Fruit fly (Drosophila melanogaster): ENCODE results near the gene ND-B14.5B.

Gene ND-B14.5B

DNA sequence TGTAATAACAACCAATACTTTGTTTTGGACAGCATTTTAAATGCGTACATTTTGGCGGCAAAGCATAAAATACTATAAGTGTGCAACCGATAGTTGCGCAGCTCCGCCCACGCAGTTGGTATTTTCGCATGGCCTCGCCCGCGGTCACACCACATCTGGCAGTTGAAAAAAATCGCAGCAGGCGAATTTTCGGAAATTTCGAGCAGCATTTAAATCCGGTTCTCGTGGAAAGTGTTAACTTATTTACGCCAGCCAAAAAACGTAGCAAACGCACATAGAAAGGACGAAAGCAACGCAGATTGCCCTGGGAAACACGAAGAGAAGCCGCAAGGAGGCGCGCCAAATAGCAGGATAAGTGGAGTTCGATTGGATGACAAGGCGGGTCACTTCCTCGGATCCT lies 17.8 kb upstream of the ND-B14.5B start, which contains the start of gene Hydr2 (continued):
- TF ChIP-seq MESR4 (GFP tag; optimal IDR thresholded peaks at IDR 0.05) (peak; percentile 70), nom (GFP tag; optimal IDR thresholded peaks at IDR 0.05) (peak; percentile 25), Jarid2 (GFP tag; optimal IDR thresholded peaks at IDR 0.05) (peak; percentile 72), Med (GFP tag) (peak; percentile 11)

dm6 chr2L:3159144-3160000 lies 13.7 kb upstream of the ND-B14.5B start, which contains the start of the genes Mad and gkt:
Gene Mad (minus strand): TSS chr2L:3159643.
Gene gkt (plus strand): TSS chr2L:3159950.
- TF ChIP-seq CG10321 (GFP tag; IDR thresholded peaks at IDR 0.05) (no peak), CG14860 (GFP tag; IDR thresholded peaks at IDR 0.05; ENCODE audit: partially characterized antibody) (0 out of 3 replicates have a peak, but pooled peaks have one; percentile 15), CG9797 (GFP tag; optimal IDR thresholded peaks at IDR 0.05) (peak; percentile 39), cg (GFP tag; optimal IDR thresholded peaks at IDR 0.05) (peak; percentile 95), CG3995 (GFP tag; optimal IDR thresholded peaks at IDR 0.05) (peak; percentile 64), Scr (GFP tag; IDR thresholded peaks at IDR 0.05; ENCODE audit: partially characterized antibody) (peak; percentile 67), CG4617 (GFP tag; optimal IDR thresholded peaks at IDR 0.05; ENCODE audit: borderline replicate concordance) (peak; percentile 36), CG30020 (tag; optimal IDR thresholded peaks at IDR 0.05) (peak; percentile 20), CG33213 (GFP tag; optimal IDR thresholded peaks at IDR 0.05) (no peak), inv (GFP tag; IDR thresholded peaks at IDR 0.05; ENCODE audit: partially characterized antibody) (peak; percentile 52), CG17328 (GFP tag; IDR thresholded peaks at IDR 0.05) (no peak), Dp (GFP tag; optimal IDR thresholded peaks at IDR 0.05) (peak; percentile 37), unc-4 (GFP tag; IDR thresholded peaks at IDR 0.05; ENCODE audit: partially characterized antibody) (peak; percentile 51), gem (tag; optimal IDR thresholded peaks at IDR 0.05) (peak; percentile 4), nom (GFP tag; optimal IDR thresholded peaks at IDR 0.05) (peak; percentile 60), pzg (GFP tag; optimal IDR thresholded peaks at IDR 0.05) (peak; percentile 37), CG16813 (GFP tag; IDR thresholded peaks at IDR 0.05; ENCODE audit: partially characterized antibody) (peak; percentile 65), CG34422 (GFP tag; IDR thresholded peaks at IDR 0.05) (0 out of 3 replicates have a peak, but pooled peaks have one; percentile 8), CG13296 (GFP tag; optimal IDR thresholded peaks at IDR 0.05) (no peak), Dref (GFP tag; IDR thresholded peaks at IDR 0.05) (0 out of 2 replicates have a peak, but pooled peaks have one; percentile 11), gfzf (GFP tag; optimal IDR thresholded peaks at IDR 0.05) (peak; percentile 47), HLH4C (GFP tag; IDR thresholded peaks at IDR 0.05; ENCODE audit: partially characterized antibody) (peak; percentile 31; the same call in 1 of the 3 replicates), crp (GFP tag; optimal IDR thresholded peaks at IDR 0.05) (peak in 1 of 2 experiments; percentile 41), CG18011 (GFP tag; optimal IDR thresholded peaks at IDR 0.05) (no peak), CG9932 (GFP tag; IDR thresholded peaks at IDR 0.05) (peak; percentile 47; the same call in 1 of the 2 replicates), sens (GFP tag) (peak; percentile 42), Aef1 (GFP tag; IDR thresholded peaks at IDR 0.05) (peak; percentile 36; the same call in 2 of the 3 replicates), phol (tag; optimal IDR thresholded peaks at IDR 0.05) (no peak), knrl (GFP tag; IDR thresholded peaks at IDR 0.05; ENCODE audit: partially characterized antibody) (peak; percentile 53), CG13287 (GFP tag; IDR thresholded peaks at IDR 0.05; ENCODE audit: partially characterized antibody) (peak; percentile 47; the same call in 1 of the 2 replicates), CG4360 (GFP tag; IDR thresholded peaks at IDR 0.05) (peak; percentile 92), Sry-δ (GFP tag; optimal IDR thresholded peaks at IDR 0.05) (peak; percentile 40), Sin3A (optimal IDR thresholded peaks at IDR 0.05) (peak; percentile 45), BEAF-32 (GFP tag; optimal IDR thresholded peaks at IDR 0.05) (peak; percentile 63), CG6791 (GFP tag; IDR thresholded peaks at IDR 0.05; ENCODE audit: partially characterized antibody) (peak; percentile 51; the same call in 2 of the 3 replicates), luna (GFP tag; optimal IDR thresholded peaks at IDR 0.05) (no peak), CG1832 (GFP tag; optimal IDR thresholded peaks at IDR 0.05) (no peak), pum (GFP tag; optimal IDR thresholded peaks at IDR 0.05) (no peak), slbo (GFP tag; IDR thresholded peaks at IDR 0.05) (peak; percentile 4; the same call in 1 of the 2 replicates), BtbVII (GFP tag; optimal IDR thresholded peaks at IDR 0.05) (no peak), CG17385 (GFP tag; optimal IDR thresholded peaks at IDR 0.05) (peak; percentile 96)

Measured in whole organism, embryonic.